Worm (Caenorhabditis elegans): ENCODE data around the gene his-61.

The his-61 gene

DNA sequence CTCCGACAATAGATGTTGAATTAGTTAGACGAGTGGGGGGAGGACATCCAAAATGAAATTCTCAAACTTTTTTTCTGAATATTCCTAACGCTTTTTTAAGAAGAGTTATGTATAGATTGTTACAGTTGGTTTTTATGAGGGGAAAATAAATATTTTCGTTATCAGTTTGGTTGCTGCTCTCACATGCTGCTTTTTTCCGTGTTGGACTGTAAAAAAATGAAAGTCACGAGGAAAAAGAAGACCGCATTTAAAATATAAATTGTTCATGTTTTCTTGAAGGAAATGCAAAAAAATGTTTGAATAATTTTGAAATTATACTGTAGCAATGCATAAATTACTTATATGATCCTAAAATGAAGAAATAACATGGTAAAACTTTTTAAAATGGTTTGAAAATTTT lies 34.8 kb upstream of the his-61 start:
- TF ChIP-seq hlh-13 (GFP tag; optimal IDR thresholded peaks at IDR 0.05), result no peak
- TF ChIP-seq eyg-1 (tag; optimal IDR thresholded peaks at IDR 0.05), result no peak

DNA sequence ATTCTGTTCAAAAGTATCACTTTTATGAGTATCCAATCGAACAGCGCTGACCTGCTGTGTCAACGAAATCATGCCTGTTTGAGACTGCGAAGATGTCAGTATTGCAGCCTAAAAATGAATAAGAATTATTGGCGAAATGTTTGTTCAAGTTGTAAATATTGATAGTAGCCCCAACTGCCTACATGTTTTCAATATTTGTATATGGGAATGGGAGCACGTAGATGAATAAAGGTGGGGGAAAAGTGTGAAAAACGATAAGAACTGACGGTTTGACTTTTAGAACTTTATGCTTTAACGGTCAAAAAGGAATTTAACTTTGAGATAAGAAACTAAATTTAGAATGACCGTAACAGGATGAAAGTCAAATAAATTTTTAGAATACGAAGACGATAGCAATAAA lies 34.2 kb upstream of the his-61 start:
- no peak for TF ChIP-seq fkh-6 (tag; optimal IDR thresholded peaks at IDR 0.05)
- no peak for TF ChIP-seq unc-42 (tag; optimal IDR thresholded peaks at IDR 0.05)
- no peak for TF ChIP-seq ceh-31 (tag; optimal IDR thresholded peaks at IDR 0.05)
- no peak for TF ChIP-seq K09A11.1 (tag; optimal IDR thresholded peaks at IDR 0.05; ENCODE audit: insufficient read depth)
- no peak for TF ChIP-seq hlh-6 (tag; optimal IDR thresholded peaks at IDR 0.05)
- no peak for TF ChIP-seq ceh-18 (tag; optimal IDR thresholded peaks at IDR 0.05)
- no peak for TF ChIP-seq nhr-11 (tag; optimal IDR thresholded peaks at IDR 0.05)
- TF ChIP-seq ahr-1 (tag; optimal IDR thresholded peaks at IDR 0.05), result no peak
- no peak for TF ChIP-seq elt-4 (tag; optimal IDR thresholded peaks at IDR 0.05)
- TF ChIP-seq C08G9.2 (tag; optimal IDR thresholded peaks at IDR 0.05), result no peak
- TF ChIP-seq unc-55 (GFP tag; optimal IDR thresholded peaks at IDR 0.05), result no peak
- no peak for TF ChIP-seq hlh-15 (tag; optimal IDR thresholded peaks at IDR 0.05)
- no peak for TF ChIP-seq ceh-30 (tag; optimal IDR thresholded peaks at IDR 0.05)
- TF ChIP-seq ttx-3 (tag; optimal IDR thresholded peaks at IDR 0.05), result no peak
- no peak for TF ChIP-seq T23F11.4 (GFP tag; optimal IDR thresholded peaks at IDR 0.05)
- no peak for TF ChIP-seq syd-9 (tag; optimal IDR thresholded peaks at IDR 0.05)
- TF ChIP-seq ceh-19 (GFP tag; optimal IDR thresholded peaks at IDR 0.05), result no peak

DNA sequence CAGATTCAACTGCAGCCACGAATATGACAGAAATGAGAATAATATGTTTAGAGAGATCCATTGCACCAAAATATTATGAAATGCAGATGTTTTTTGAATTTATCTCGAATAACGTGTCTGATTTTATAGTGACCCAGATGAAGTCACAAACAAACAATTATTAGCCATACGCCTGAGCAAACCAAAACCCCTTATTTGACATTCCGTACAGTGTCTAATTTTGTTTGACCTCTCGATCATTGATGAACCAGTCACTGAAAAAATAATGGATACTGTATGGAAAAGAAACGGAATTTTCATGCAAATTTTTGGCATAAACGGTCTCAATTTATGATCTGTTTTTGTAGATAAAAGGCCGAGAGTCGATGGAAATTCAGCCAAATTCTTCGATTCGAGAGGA lies 30.1 kb upstream of the his-61 start, which contains the start of the genes R05G6.9 and R05G6.3:
Gene R05G6.9 (minus strand): TSS at position 101 of the 400 bp plus-strand sequence.
Gene R05G6.3 (plus strand): TSS at position 386 of the 400 bp plus-strand sequence.
- TF ChIP-seq sox-2 (GFP tag; IDR thresholded peaks at IDR 0.05), result no peak
- TF ChIP-seq pat-9 (tag; optimal IDR thresholded peaks at IDR 0.05), result no peak
- no peak for TF ChIP-seq nhr-232 (tag; optimal IDR thresholded peaks at IDR 0.05)
- TF ChIP-seq pax-1 (tag; optimal IDR thresholded peaks at IDR 0.05), result no peak
- no peak for TF ChIP-seq unc-55 (GFP tag; optimal IDR thresholded peaks at IDR 0.05)
- TF ChIP-seq C38D4.7 (GFP tag; optimal IDR thresholded peaks at IDR 0.05), result no peak
- no peak for TF ChIP-seq rnt-1 (tag; optimal IDR thresholded peaks at IDR 0.05)
- no peak for TF ChIP-seq ceh-9 (tag; optimal IDR thresholded peaks at IDR 0.05)
- TF ChIP-seq hlh-6 (tag; optimal IDR thresholded peaks at IDR 0.05), result no peak
- no peak for TF ChIP-seq hlh-13 (GFP tag; optimal IDR thresholded peaks at IDR 0.05)
- no peak for TF ChIP-seq ceh-22 (tag; optimal IDR thresholded peaks at IDR 0.05)
- no peak for TF ChIP-seq fax-1 (tag; optimal IDR thresholded peaks at IDR 0.05)
- TF ChIP-seq mec-3 (tag; optimal IDR thresholded peaks at IDR 0.05; ENCODE audit: borderline replicate concordance), result no peak

DNA sequence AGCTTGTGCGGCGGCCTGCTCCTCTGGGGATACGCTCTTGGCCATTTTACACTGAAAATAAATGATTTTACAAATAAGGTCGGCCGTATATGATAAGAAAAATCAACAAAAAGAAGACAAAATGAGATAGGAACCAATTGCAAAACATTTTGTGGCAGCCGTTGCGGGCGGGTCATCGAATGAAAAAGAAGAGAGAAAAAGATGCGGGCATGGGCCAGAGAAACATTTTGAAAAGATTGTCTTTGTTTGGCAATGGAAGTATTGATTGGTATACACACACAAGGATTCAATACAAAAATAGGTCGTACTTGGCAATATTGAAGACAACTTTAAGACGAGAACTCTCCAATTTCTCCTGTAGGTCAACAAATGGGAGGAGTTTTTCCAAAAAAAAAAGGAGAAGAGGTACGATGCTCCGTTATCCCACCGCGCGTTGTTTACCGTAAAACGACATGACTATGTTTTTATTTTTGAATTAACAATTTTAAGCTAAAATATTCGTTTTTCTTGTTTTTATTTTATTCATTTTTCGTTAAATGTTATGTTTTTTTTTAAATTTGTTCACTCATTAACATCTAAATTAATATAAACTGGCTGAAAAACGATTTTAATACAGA lies 26.7 kb upstream of the his-61 start, which contains the start of the genes plc-4 and R05G6.4:
Gene plc-4 (minus strand): TSS at position 51 of the 617 bp plus-strand sequence.
Gene R05G6.4 (plus strand): TSS at position 617 of the 617 bp plus-strand sequence.
- TF ChIP-seq ttx-3 (tag; optimal IDR thresholded peaks at IDR 0.05) (no peak), fkh-10 (GFP tag; optimal IDR thresholded peaks at IDR 0.05) (no peak), tbx-2 (tag; optimal IDR thresholded peaks at IDR 0.05) (no peak), ceh-30 (tag; optimal IDR thresholded peaks at IDR 0.05) (no peak), K09A11.1 (tag; optimal IDR thresholded peaks at IDR 0.05; ENCODE audit: insufficient read depth) (no peak), ztf-16 (tag; optimal IDR thresholded peaks at IDR 0.05) (no peak), rnt-1 (tag; optimal IDR thresholded peaks at IDR 0.05) (no peak), mec-3 (tag; optimal IDR thresholded peaks at IDR 0.05; ENCODE audit: borderline replicate concordance) (no peak), ceh-22 (tag; optimal IDR thresholded peaks at IDR 0.05) (no peak), ceh-48 (tag; optimal IDR thresholded peaks at IDR 0.05) (no peak), ceh-24 (tag; optimal IDR thresholded peaks at IDR 0.05) (no peak), ceh-18 (tag; optimal IDR thresholded peaks at IDR 0.05) (no peak), unc-3 (GFP tag; conservative IDR thresholded peaks at IDR 0.05) (no peak), unc-3 (tag; optimal IDR thresholded peaks at IDR 0.05) (no peak), sox-4 (tag; optimal IDR thresholded peaks at IDR 0.05) (no peak), ceh-6 (GFP tag; optimal IDR thresholded peaks at IDR 0.05) (no peak), hlh-15 (tag; optimal IDR thresholded peaks at IDR 0.05) (no peak), pros-1 (tag; optimal IDR thresholded peaks at IDR 0.05) (no peak), T23F11.4 (GFP tag; optimal IDR thresholded peaks at IDR 0.05) (no peak), ceh-34 (tag; optimal IDR thresholded peaks at IDR 0.05) (no peak), zip-5 (tag; optimal IDR thresholded peaks at IDR 0.05) (no peak)

Data from whole organism, late embryonic.